4 fruit fly cellular contexts compared by ENCODE assay signal in the genomic region with DNA sequence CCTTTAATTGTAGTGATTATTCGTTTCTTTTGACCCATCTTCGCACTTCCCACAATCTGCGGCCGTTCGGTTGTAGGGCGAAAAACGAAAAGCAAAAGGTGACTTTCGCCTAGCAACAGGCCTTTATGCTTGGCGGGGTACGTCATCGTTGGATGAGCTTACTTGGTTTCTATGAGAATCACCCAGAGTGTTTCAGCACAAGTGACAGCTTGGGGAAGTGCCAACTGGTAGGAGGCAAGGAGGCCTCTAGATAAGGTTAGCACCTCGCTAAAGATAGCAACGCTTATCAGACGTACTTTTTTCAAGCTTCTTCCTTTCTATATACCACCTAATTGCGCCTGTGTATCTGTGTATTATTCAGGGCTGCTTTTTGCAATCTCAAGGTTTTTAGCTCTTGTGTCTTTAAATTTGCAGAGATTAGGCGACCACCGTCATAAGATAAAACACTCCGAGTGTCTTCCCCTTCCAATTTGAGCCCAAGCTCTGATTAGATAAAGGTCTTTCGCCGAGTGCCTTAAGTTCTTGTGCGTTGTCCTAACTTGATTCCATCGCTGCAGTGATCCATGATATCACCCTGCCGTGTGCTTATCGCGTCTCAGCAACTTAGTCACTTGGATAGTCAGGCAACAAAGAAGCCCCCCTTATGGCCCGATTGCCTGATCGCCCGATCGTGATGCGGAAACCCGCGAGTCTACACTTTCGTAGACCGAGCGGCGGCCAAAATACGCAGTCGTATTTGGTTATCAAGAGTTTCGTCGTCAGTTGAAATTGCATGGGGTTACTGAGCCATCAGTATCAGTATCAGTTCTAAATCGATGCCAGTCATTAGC.
TF ChIP-seq lines count a peak whose summit lies in the region.

No protein-coding gene starts in this region.

- TF ChIP-seq CTCF in whole organism, embryonic (GFP tag; optimal IDR thresholded peaks at IDR 0.05; lab: Kevin White, UChicago) = no peak

TF ChIP-seq in whole organism, adult, 20 proteins besides CTCF, POLR2A, EP300 and RAD21:
- TF ChIP-seq CG5204 (GFP tag; optimal IDR thresholded peaks at IDR 0.05; lab: Kevin White, UChicago) = no peak
- peak; percentile 64 for TF ChIP-seq cic (GFP tag; optimal IDR thresholded peaks at IDR 0.05; lab: Kevin White, UChicago)
- TF ChIP-seq Crg-1 (GFP tag; optimal IDR thresholded peaks at IDR 0.05; lab: Kevin White, UChicago) = no peak
- TF ChIP-seq pad (GFP tag; optimal IDR thresholded peaks at IDR 0.05; lab: Kevin White, UChicago) = peak; percentile 55
- TF ChIP-seq Clk (GFP tag; optimal IDR thresholded peaks at IDR 0.05; lab: Kevin White, UChicago) = no peak
- TF ChIP-seq CG33017 (tag; optimal IDR thresholded peaks at IDR 0.05; lab: Kevin White, UChicago) = no peak

TF ChIP-seq in whole organism, embryonic, 481 proteins besides CTCF, POLR2A, EP300 and RAD21 (continues in another document):
- TF ChIP-seq salm (tag; optimal IDR thresholded peaks at IDR 0.05; lab: Kevin White, UChicago) = no peak
- peak; percentile 83 for TF ChIP-seq rib (GFP tag; IDR thresholded peaks at IDR 0.05; lab: Robert Waterston, UW)
- no peak for TF ChIP-seq fu2 (GFP tag; optimal IDR thresholded peaks at IDR 0.05; lab: Kevin White, UChicago)
- TF ChIP-seq Fer1 (GFP tag; optimal IDR thresholded peaks at IDR 0.05; lab: Kevin White, UChicago) = no peak
- TF ChIP-seq crc (GFP tag; optimal IDR thresholded peaks at IDR 0.05; lab: Kevin White, UChicago) = no peak
- TF ChIP-seq H2.0 (GFP tag; IDR thresholded peaks at IDR 0.05; lab: Robert Waterston, UW) = no peak
- TF ChIP-seq CG13894 (tag; optimal IDR thresholded peaks at IDR 0.05; lab: Kevin White, UChicago) = peak; percentile 21
- TF ChIP-seq ftz-f1 (GFP tag; optimal IDR thresholded peaks at IDR 0.05; lab: Kevin White, UChicago) = peak; percentile 12
- 0 out of 4 replicates have a peak, but pooled peaks have one; percentile 35 for TF ChIP-seq chinmo (GFP tag; IDR thresholded peaks at IDR 0.05; lab: Robert Waterston, UW; ENCODE audit: partially characterized antibody)
- peak; percentile 18; the same call in 1 of the 2 replicates for TF ChIP-seq slbo (GFP tag; IDR thresholded peaks at IDR 0.05; lab: Robert Waterston, UW)
- no peak for TF ChIP-seq chif (GFP tag; optimal IDR thresholded peaks at IDR 0.05; lab: Kevin White, UChicago)
- peak; percentile 63 for TF ChIP-seq mirr (GFP tag; optimal IDR thresholded peaks at IDR 0.05; lab: Kevin White, UChicago)
- TF ChIP-seq Fer3 (tag; optimal IDR thresholded peaks at IDR 0.05; lab: Kevin White, UChicago) = no peak
- TF ChIP-seq grn (GFP tag; optimal IDR thresholded peaks at IDR 0.05; lab: Kevin White, UChicago) = peak; percentile 93
- TF ChIP-seq dimm (GFP tag; IDR thresholded peaks at IDR 0.05; lab: Robert Waterston, UW) = no peak
- 0 out of 3 replicates have a peak, but pooled peaks have one; percentile 24 for TF ChIP-seq ci (GFP tag; IDR thresholded peaks at IDR 0.05; lab: Robert Waterston, UW)
- TF ChIP-seq abd-A (tag; optimal IDR thresholded peaks at IDR 0.05; lab: Kevin White, UChicago) = no peak
- peak; percentile 72 for TF ChIP-seq exex (tag; optimal IDR thresholded peaks at IDR 0.05; lab: Kevin White, UChicago)
- TF ChIP-seq CG7372 (GFP tag; IDR thresholded peaks at IDR 0.05; lab: Robert Waterston, UW) = no peak
- TF ChIP-seq Med (GFP tag; lab: Kevin White, UChicago) = peak; percentile 71
- TF ChIP-seq Deaf1 (tag; optimal IDR thresholded peaks at IDR 0.05; lab: Kevin White, UChicago) = peak; percentile 67
- 0 out of 3 replicates have a peak, but pooled peaks have one; percentile 7 for TF ChIP-seq ken (GFP tag; IDR thresholded peaks at IDR 0.05; lab: Robert Waterston, UW)
- no peak for TF ChIP-seq sisA (GFP tag; IDR thresholded peaks at IDR 0.05; lab: Robert Waterston, UW)
- TF ChIP-seq CG11696 (GFP tag; IDR thresholded peaks at IDR 0.05; lab: Robert Waterston, UW) = peak; percentile 66
- peak; percentile 9 for TF ChIP-seq BtbVII (GFP tag; optimal IDR thresholded peaks at IDR 0.05; lab: Kevin White, UChicago)

TF ChIP-seq in whole organism, prepupa, 60 proteins besides CTCF, POLR2A, EP300 and RAD21:
- TF ChIP-seq Eip93F (GFP tag; optimal IDR thresholded peaks at IDR 0.05; lab: Kevin White, UChicago) = peak; percentile 80
- peak; percentile 92 for TF ChIP-seq svp (GFP tag; lab: Kevin White, UChicago)
- TF ChIP-seq fd59A (GFP tag; optimal IDR thresholded peaks at IDR 0.05; lab: Kevin White, UChicago) = no peak
- TF ChIP-seq Sox14 (GFP tag; optimal IDR thresholded peaks at IDR 0.05; lab: Kevin White, UChicago) = peak; percentile 60
- peak; percentile 91 for TF ChIP-seq vri (GFP tag; optimal IDR thresholded peaks at IDR 0.05; lab: Kevin White, UChicago)
- no peak for TF ChIP-seq CG6854 (GFP tag; optimal IDR thresholded peaks at IDR 0.05; lab: Kevin White, UChicago)

TF ChIP-seq in whole organism, wandering third instar larva, 38 proteins besides CTCF, POLR2A, EP300 and RAD21:
- TF ChIP-seq br (GFP tag; optimal IDR thresholded peaks at IDR 0.05; lab: Kevin White, UChicago) (peak; percentile 56), h (GFP tag; optimal IDR thresholded peaks at IDR 0.05; lab: Kevin White, UChicago) (peak; percentile 70), Rel (GFP tag; optimal IDR thresholded peaks at IDR 0.05; lab: Kevin White, UChicago) (no peak), Rel (tag; optimal IDR thresholded peaks at IDR 0.05; lab: Kevin White, UChicago) (peak; percentile 61), Hnf4 (GFP tag; optimal IDR thresholded peaks at IDR 0.05; lab: Kevin White, UChicago) (no peak), Hr83 (GFP tag; optimal IDR thresholded peaks at IDR 0.05; lab: Kevin White, UChicago; ENCODE audit: poor library complexity, severe bottlenecking) (peak; percentile 57), dsf (GFP tag; optimal IDR thresholded peaks at IDR 0.05; lab: Kevin White, UChicago; ENCODE audit: borderline replicate concordance) (no peak)
